Worm (Caenorhabditis elegans): ENCODE measurements around the gene dsl-1.

dsl-1 gene

ce11 chrIV:1207980-1208379, at the start of gene dsl-1:
Gene dsl-1, minus strand, starts transcription at chrIV:1208080.
- TF ChIP-seq nhr-12 (tag; optimal IDR thresholded peaks at IDR 0.05) = no peak
- TF ChIP-seq nhr-2 (tag; optimal IDR thresholded peaks at IDR 0.05) = no peak
- TF ChIP-seq unc-120 (tag; optimal IDR thresholded peaks at IDR 0.05; ENCODE audit: poor library complexity, severe bottlenecking) = no peak

DNA sequence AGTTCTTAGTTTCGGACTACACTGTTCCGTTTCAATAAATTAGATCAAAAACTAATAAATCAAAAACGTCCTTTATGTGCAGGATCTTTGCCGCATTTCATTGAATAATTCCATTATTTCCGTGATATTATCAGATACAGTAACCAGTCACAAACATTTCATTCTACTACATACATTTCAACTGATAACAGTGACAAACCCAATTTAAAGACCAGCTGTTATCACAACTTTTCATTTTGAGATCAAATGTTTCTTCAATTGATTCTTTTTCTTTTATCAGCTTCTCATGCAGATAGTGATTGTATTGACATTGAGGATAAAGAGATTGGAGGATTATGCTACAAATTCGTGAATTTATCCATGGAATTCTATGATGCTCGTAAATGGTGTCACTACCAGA, 48.8 kb upstream of the dsl-1 start, which contains the start of gene clec-168:
Gene clec-168 (plus strand): TSS at position 247 of the 400 bp plus-strand sequence.
- TF ChIP-seq ces-1 (GFP tag; optimal IDR thresholded peaks at IDR 0.05) (no peak), bed-3 (GFP tag; optimal IDR thresholded peaks at IDR 0.05) (no peak), mls-2 (tag; optimal IDR thresholded peaks at IDR 0.05) (no peak), mab-5 (tag; optimal IDR thresholded peaks at IDR 0.05) (no peak), mep-1 (tag; optimal IDR thresholded peaks at IDR 0.05) (no peak), ceh-83 (GFP tag; optimal IDR thresholded peaks at IDR 0.05) (no peak), lsy-2 (tag; optimal IDR thresholded peaks at IDR 0.05) (no peak), lin-13 (tag; optimal IDR thresholded peaks at IDR 0.05) (no peak), blmp-1 (tag; optimal IDR thresholded peaks at IDR 0.05) (no peak), lin-32 (GFP tag; optimal IDR thresholded peaks at IDR 0.05) (no peak), elt-1 (tag; optimal IDR thresholded peaks at IDR 0.05; ENCODE audit: borderline replicate concordance, insufficient read depth) (no peak), sem-2 (GFP tag; optimal IDR thresholded peaks at IDR 0.05) (no peak), ham-2 (GFP tag; optimal IDR thresholded peaks at IDR 0.05) (no peak), ceh-39 (tag; optimal IDR thresholded peaks at IDR 0.05) (no peak), cnd-1 (tag; optimal IDR thresholded peaks at IDR 0.05) (no peak)

- TF ChIP-seq zip-8 (tag; optimal IDR thresholded peaks at IDR 0.05) (no peak), ceh-39 (tag; optimal IDR thresholded peaks at IDR 0.05) (no peak), mab-5 (tag; optimal IDR thresholded peaks at IDR 0.05) (no peak), lin-13 (tag; optimal IDR thresholded peaks at IDR 0.05) (no peak)
Observed at ce11 chrIV:1255632-1256031, 47.8 kb upstream of the dsl-1 start, which contains the start of gene clec-167. Gene clec-167, minus strand, starts transcription at chrIV:1255732.

ce11 chrIV:1251242-1251911, 43.5 kb upstream of the dsl-1 start, which contains the start of the genes clec-166 and F38A1.6:
Gene clec-166, minus strand, starts transcription at chrIV:1251342.
Gene F38A1.6, plus strand, starts transcription at chrIV:1251861.
- TF ChIP-seq ham-2 (GFP tag; optimal IDR thresholded peaks at IDR 0.05) (no peak), unc-62 (GFP tag; optimal IDR thresholded peaks at IDR 0.05) (no peak), drap-1 (GFP tag; optimal IDR thresholded peaks at IDR 0.05) (no peak), ztf-11 (tag; optimal IDR thresholded peaks at IDR 0.05) (no peak), lsy-2 (tag; optimal IDR thresholded peaks at IDR 0.05) (no peak), M03D4.4 (tag; optimal IDR thresholded peaks at IDR 0.05) (no peak), nhr-2 (tag; optimal IDR thresholded peaks at IDR 0.05) (no peak), ces-1 (GFP tag; optimal IDR thresholded peaks at IDR 0.05) (no peak), nhr-237 (tag; optimal IDR thresholded peaks at IDR 0.05) (no peak), sem-2 (GFP tag; optimal IDR thresholded peaks at IDR 0.05) (no peak), bed-3 (GFP tag; optimal IDR thresholded peaks at IDR 0.05) (no peak), mep-1 (tag; optimal IDR thresholded peaks at IDR 0.05) (no peak), zip-8 (tag; optimal IDR thresholded peaks at IDR 0.05) (no peak), sptf-1 (tag; optimal IDR thresholded peaks at IDR 0.05) (no peak)

ce11 chrIV:1246762-1247436, 39.0 kb upstream of the dsl-1 start, which contains the start of the genes clec-165 and F38A1.11:
Gene clec-165, minus strand, starts transcription at chrIV:1246886.
Gene F38A1.11, plus strand, starts transcription at chrIV:1247386.
- TF ChIP-seq snpc-4 (tag; optimal IDR thresholded peaks at IDR 0.05) (no peak), ces-1 (GFP tag; optimal IDR thresholded peaks at IDR 0.05) (no peak), tbx-8 (GFP tag; optimal IDR thresholded peaks at IDR 0.05) (no peak), drap-1 (GFP tag; optimal IDR thresholded peaks at IDR 0.05) (no peak), unc-62 (GFP tag; optimal IDR thresholded peaks at IDR 0.05) (no peak), ham-2 (GFP tag; optimal IDR thresholded peaks at IDR 0.05) (no peak), blmp-1 (tag; optimal IDR thresholded peaks at IDR 0.05) (no peak), lin-13 (tag; optimal IDR thresholded peaks at IDR 0.05) (no peak), ceh-39 (tag; optimal IDR thresholded peaks at IDR 0.05) (no peak)

DNA sequence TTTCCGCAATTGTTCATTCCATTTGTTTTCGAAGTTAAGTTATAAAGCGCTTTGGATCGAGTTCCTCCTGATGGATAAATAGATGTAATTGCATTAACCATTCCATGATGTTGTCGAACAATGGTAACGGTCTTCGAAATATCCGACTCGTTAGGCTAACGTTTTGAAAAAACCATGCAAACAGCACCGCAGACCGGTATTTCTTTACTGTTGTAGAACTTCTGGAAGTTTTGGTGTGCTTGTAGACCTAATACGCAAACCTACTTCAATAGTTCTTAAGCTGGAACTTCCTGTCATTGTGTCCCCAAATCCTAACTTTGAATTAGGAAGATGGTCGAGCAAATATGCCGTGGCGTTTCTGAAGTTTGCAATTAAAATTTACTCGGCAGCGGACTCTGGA, 37.4 kb upstream of the dsl-1 start, which contains the start of gene F38A1.9:
Gene F38A1.9 (minus strand): TSS at position 101 of the 400 bp plus-strand sequence.
- TF ChIP-seq lin-13 (tag; optimal IDR thresholded peaks at IDR 0.05) (no peak), ztf-11 (tag; optimal IDR thresholded peaks at IDR 0.05) (no peak), unc-62 (GFP tag; optimal IDR thresholded peaks at IDR 0.05) (no peak), ces-1 (GFP tag; optimal IDR thresholded peaks at IDR 0.05) (no peak), bed-3 (GFP tag; optimal IDR thresholded peaks at IDR 0.05) (no peak), nhr-28 (tag; optimal IDR thresholded peaks at IDR 0.05) (no peak), drap-1 (GFP tag; optimal IDR thresholded peaks at IDR 0.05) (no peak), ceh-39 (tag; optimal IDR thresholded peaks at IDR 0.05) (no peak), ceh-43 (GFP tag; optimal IDR thresholded peaks at IDR 0.05) (no peak), tbx-8 (GFP tag; optimal IDR thresholded peaks at IDR 0.05) (no peak), nhr-2 (tag; optimal IDR thresholded peaks at IDR 0.05) (no peak), sptf-1 (tag; optimal IDR thresholded peaks at IDR 0.05) (no peak), elt-3 (tag; optimal IDR thresholded peaks at IDR 0.05) (no peak), nhr-76 (tag; optimal IDR thresholded peaks at IDR 0.05) (no peak), ham-2 (GFP tag; optimal IDR thresholded peaks at IDR 0.05) (no peak)

All from whole organism, mixed stage, embryonic.